Worm (Caenorhabditis elegans): ENCODE measurements around the gene Y54G9A.7.

ce11 chrII:13732146-13732545 is 6.5 kb upstream of the Y54G9A.7 start:
- TF ChIP-seq ama-1 (optimal IDR thresholded peaks at IDR 0.05), result no peak
- no peak for TF ChIP-seq pha-4 (tag; optimal IDR thresholded peaks at IDR 0.05)
- TF ChIP-seq nhr-25 (tag; optimal IDR thresholded peaks at IDR 0.05), result no peak
- TF ChIP-seq jun-1 (tag; optimal IDR thresholded peaks at IDR 0.05), result no peak
- TF ChIP-seq nfya-1 (tag; optimal IDR thresholded peaks at IDR 0.05; ENCODE audit: insufficient read depth), result no peak
- no peak for TF ChIP-seq nhr-237 (tag; optimal IDR thresholded peaks at IDR 0.05)
- no peak for TF ChIP-seq pqm-1 (tag; optimal IDR thresholded peaks at IDR 0.05)
- no peak for TF ChIP-seq R02D3.7 (tag; optimal IDR thresholded peaks at IDR 0.05)
- no peak for TF ChIP-seq nhr-67 (tag; optimal IDR thresholded peaks at IDR 0.05)
